Fruit fly (Drosophila melanogaster): ENCODE measurements around the gene RpL13A.
A peak's percentile ranks its signal among the peaks of the same experiment; 100 is the strongest.

Gene RpL13A

DNA sequence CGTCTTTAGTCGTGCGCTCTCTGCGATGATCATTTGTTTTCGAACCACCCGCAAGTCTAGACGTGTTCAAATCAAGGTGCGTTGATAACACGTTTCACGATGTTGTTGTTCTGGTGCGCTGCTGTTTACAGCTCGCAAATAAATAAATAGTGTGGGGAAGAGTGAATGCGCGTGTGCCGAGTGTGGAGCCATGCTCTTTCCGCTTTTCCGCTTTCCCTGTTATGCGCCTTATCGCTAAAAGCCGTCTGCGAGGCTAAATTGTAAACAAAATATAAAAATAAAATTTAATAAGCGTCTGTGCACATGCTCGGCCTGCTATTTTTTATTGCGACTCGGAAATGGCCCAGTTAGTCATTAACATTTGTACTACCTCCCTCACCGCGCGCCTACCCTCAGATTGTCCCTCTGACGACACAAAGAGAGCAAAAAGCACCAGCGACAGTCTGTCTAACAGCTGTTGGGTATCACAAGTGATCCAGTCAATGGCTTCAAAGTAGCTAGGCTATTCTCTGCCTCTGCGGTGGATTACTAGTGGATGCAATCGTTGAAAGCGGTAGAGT is 48.5 kb downstream of the RpL13A start (continued):
- no peak for TF ChIP-seq CG2678 (tag; optimal IDR thresholded peaks at IDR 0.05)
- peak; percentile 39 for TF ChIP-seq chn (GFP tag; optimal IDR thresholded peaks at IDR 0.05)
- TF ChIP-seq Spps (tag; optimal IDR thresholded peaks at IDR 0.05), result peak; percentile 53
- peak; percentile 42 for TF ChIP-seq CG10979 (tag; optimal IDR thresholded peaks at IDR 0.05)
- TF ChIP-seq CG1602 (GFP tag; optimal IDR thresholded peaks at IDR 0.05), result peak; percentile 27
- peak; percentile 50 for TF ChIP-seq trh (GFP tag; optimal IDR thresholded peaks at IDR 0.05)
- TF ChIP-seq pnt (GFP tag; optimal IDR thresholded peaks at IDR 0.05), result peak; percentile 18
- peak; percentile 67 for TF ChIP-seq CG16863 (GFP tag; optimal IDR thresholded peaks at IDR 0.05)
- TF ChIP-seq CG17829 (tag; optimal IDR thresholded peaks at IDR 0.05), result peak; percentile 62
- TF ChIP-seq CG3838 (GFP tag; optimal IDR thresholded peaks at IDR 0.05), result peak; percentile 27
- TF ChIP-seq btn (GFP tag; optimal IDR thresholded peaks at IDR 0.05), result peak; percentile 57
- TF ChIP-seq toy (GFP tag; IDR thresholded peaks at IDR 0.05), result no peak
- TF ChIP-seq CG9817 (tag; optimal IDR thresholded peaks at IDR 0.05), result no peak
- peak; percentile 91 for TF ChIP-seq ash1 (GFP tag; optimal IDR thresholded peaks at IDR 0.05)
- TF ChIP-seq Rx (GFP tag; IDR thresholded peaks at IDR 0.05), result peak; percentile 38; the same call in 1 of the 2 replicates
- no peak for TF ChIP-seq GATAe (GFP tag; conservative IDR thresholded peaks at IDR 0.05)
- peak; percentile 46; the same call in 1 of the 3 replicates for TF ChIP-seq CG34224 (GFP tag; IDR thresholded peaks at IDR 0.05; ENCODE audit: partially characterized antibody)
- peak in 1 of 3 experiments; percentile 67 for TF ChIP-seq Stat92E (GFP tag; optimal IDR thresholded peaks at IDR 0.05)
- peak; percentile 96 for TF ChIP-seq chinmo (GFP tag; IDR thresholded peaks at IDR 0.05; ENCODE audit: partially characterized antibody)
- peak; percentile 72; the same call in 1 of the 2 replicates for TF ChIP-seq vvl (GFP tag; IDR thresholded peaks at IDR 0.05)
- no peak for TF ChIP-seq CG30403 (GFP tag; optimal IDR thresholded peaks at IDR 0.05)
- TF ChIP-seq nerfin-1 (tag; optimal IDR thresholded peaks at IDR 0.05), result peak; percentile 80
- peak; percentile 64; the same call in 1 of the 2 replicates for TF ChIP-seq HLH3B (GFP tag; IDR thresholded peaks at IDR 0.05)
- peak; percentile 50 for TF ChIP-seq dmrt11E (tag; optimal IDR thresholded peaks at IDR 0.05)
- peak; percentile 94 for TF ChIP-seq CG34376 (GFP tag; optimal IDR thresholded peaks at IDR 0.05)
- TF ChIP-seq hkb (optimal IDR thresholded peaks at IDR 0.05), result no peak
- TF ChIP-seq hkb (GFP tag; IDR thresholded peaks at IDR 0.05), result peak; percentile 78
- TF ChIP-seq tap (tag; optimal IDR thresholded peaks at IDR 0.05), result peak; percentile 64
- no peak for TF ChIP-seq CG16813 (GFP tag; IDR thresholded peaks at IDR 0.05; ENCODE audit: partially characterized antibody)
- peak; percentile 50; the same call in 1 of the 2 replicates for TF ChIP-seq sob (GFP tag; IDR thresholded peaks at IDR 0.05)
- peak; percentile 19 for TF ChIP-seq pzg (GFP tag; optimal IDR thresholded peaks at IDR 0.05)
- peak; percentile 86 for TF ChIP-seq Hmr (GFP tag; optimal IDR thresholded peaks at IDR 0.05)
- TF ChIP-seq CG10543 (GFP tag; optimal IDR thresholded peaks at IDR 0.05), result peak; percentile 97
- TF ChIP-seq Mes4 (GFP tag; optimal IDR thresholded peaks at IDR 0.05), result peak; percentile 64
- TF ChIP-seq Kr (GFP tag; optimal IDR thresholded peaks at IDR 0.05), result peak; percentile 72
- TF ChIP-seq Chrac-16 (GFP tag; optimal IDR thresholded peaks at IDR 0.05), result no peak
- TF ChIP-seq CG12071 (GFP tag; optimal IDR thresholded peaks at IDR 0.05), result peak; percentile 94
- peak; percentile 20 for TF ChIP-seq Oli (tag; optimal IDR thresholded peaks at IDR 0.05)
- no peak for TF ChIP-seq cad (GFP tag; optimal IDR thresholded peaks at IDR 0.05)
- TF ChIP-seq abd-A (tag; optimal IDR thresholded peaks at IDR 0.05), result no peak
- TF ChIP-seq CG6765 (GFP tag; optimal IDR thresholded peaks at IDR 0.05), result peak; percentile 54
- TF ChIP-seq trem (tag; optimal IDR thresholded peaks at IDR 0.05), result peak; percentile 25
- TF ChIP-seq Sox102F (GFP tag; optimal IDR thresholded peaks at IDR 0.05), result peak; percentile 61

All from whole organism, embryonic.